Worm (Caenorhabditis elegans): ENCODE data around the gene srw-51.

DNA sequence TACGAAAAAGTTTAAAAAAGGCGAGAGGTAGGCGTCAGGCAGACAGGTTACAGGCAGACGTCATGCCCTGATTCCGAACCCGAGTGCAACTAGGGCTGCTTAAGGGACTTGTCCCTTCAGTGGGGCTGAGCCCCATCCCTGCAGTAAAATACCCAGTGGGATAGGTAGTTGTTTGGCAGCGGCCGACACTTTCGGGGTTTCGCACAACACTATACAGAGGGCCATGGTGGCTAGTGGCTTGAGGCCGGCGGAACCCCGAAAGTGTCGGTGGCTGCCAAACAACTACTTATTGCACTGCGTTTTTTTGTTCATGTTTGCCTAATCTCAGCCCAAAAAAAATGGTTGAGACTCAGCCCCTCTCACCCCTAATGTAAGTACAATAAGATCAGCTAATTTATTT is 44.9 kb upstream of the srw-51 start:
- no peak for TF ChIP-seq ceh-83 (GFP tag; optimal IDR thresholded peaks at IDR 0.05)
- TF ChIP-seq bed-3 (GFP tag; optimal IDR thresholded peaks at IDR 0.05): no peak
- no peak for TF ChIP-seq snpc-4 (tag; optimal IDR thresholded peaks at IDR 0.05)
